Worm (Caenorhabditis elegans) whole organism, L4 larva: ENCODE results near the gene Y41C4A.6.

Experiments
- D1046.2 ChIP-seq: fragments of 200-800 bp; sonication (Bioruptor generic); IDR thresholded peaks from 2 replicates; pipeline ENCODE4 v1.3.6; 2022; ENCODE audit warnings: missing genetic modification characterization, missing compliant biosample characterization
- F49E8.2 ChIP-seq: sonication (generic microtip); optimal IDR thresholded peaks from 2 replicates; lab custom pipeline; 2016; ENCODE audit warnings: missing compliant biosample characterization, mild to moderate bottlenecking, missing genetic modification characterization, borderline replicate concordance
- R02D3.7 ChIP-seq: fragments of 150-350 bp; sonication (generic microtip); optimal IDR thresholded peaks from 3 replicates; lab custom pipeline; 2014; ENCODE audit warnings: missing biosample characterization, missing genetic modification characterization
- T20F7.1 ChIP-seq: fragments of 200-800 bp; sonication (Bioruptor generic); optimal IDR thresholded peaks from 2 replicates; lab custom pipeline; 2018; ENCODE audit warnings: mild to moderate bottlenecking, missing genetic modification characterization, missing compliant biosample characterization
- Y105C5A.15 ChIP-seq: fragments of 200-800 bp; sonication (Bioruptor generic); IDR thresholded peaks from 2 replicates; pipeline ENCODE4 v1.3.6; 2022; ENCODE audit warnings: missing genetic modification characterization, missing compliant biosample characterization
- Y48G9A.11 ChIP-seq: fragments of 200-800 bp; sonication (Bioruptor generic); IDR thresholded peaks from 2 replicates; pipeline ENCODE4 v1.3.6; 2022; ENCODE audit warnings: missing genetic modification reagents, missing genetic modification characterization, missing compliant biosample characterization
- Y5F2A.4 ChIP-seq: fragments of 200-800 bp; sonication (Bioruptor generic); optimal IDR thresholded peaks from 2 replicates; lab custom pipeline; 2018; ENCODE audit warnings: mild to moderate bottlenecking, missing genetic modification characterization, missing compliant biosample characterization
- attf-4 ChIP-seq: sonication (generic microtip); optimal IDR thresholded peaks from 3 replicates; lab custom pipeline; 2017; ENCODE audit warnings: missing biosample characterization, missing genetic modification characterization
- ceh-20 ChIP-seq: fragments of 200-800 bp; sonication (Bioruptor generic); IDR thresholded peaks from 2 replicates; pipeline ENCODE4 v1.3.6; 2022; ENCODE audit warnings: missing genetic modification reagents, missing genetic modification characterization, missing compliant biosample characterization
- ceh-32 ChIP-seq: sonication (generic microtip); optimal IDR thresholded peaks from 2 replicates; lab custom pipeline; 2016; ENCODE audit warnings: mild to moderate bottlenecking, missing genetic modification characterization, missing compliant biosample characterization; ENCODE audit not compliant: poor library complexity
- ceh-44 ChIP-seq: fragments of 200-800 bp; sonication (Bioruptor generic); IDR thresholded peaks from 2 replicates; pipeline ENCODE4 v1.3.6; 2022; ENCODE audit warnings: missing genetic modification reagents, missing genetic modification characterization, missing compliant biosample characterization
- ceh-82 ChIP-seq: sonication (generic microtip); optimal IDR thresholded peaks from 2 replicates; lab custom pipeline; 2017; ENCODE audit warnings: missing biosample characterization, missing genetic modification characterization
- cey-2 ChIP-seq: sonication (generic microtip); optimal IDR thresholded peaks from 3 replicates; lab custom pipeline; 2017; ENCODE audit warnings: missing genetic modification characterization, mild to moderate bottlenecking, missing compliant biosample characterization, antibody characterized with exemption, borderline replicate concordance; ENCODE audit not compliant: insufficient read depth
- daf-12 ChIP-seq: fragments of 150-350 bp; optimal IDR thresholded peaks from 2 replicates; lab custom pipeline; 2014; ENCODE audit warnings: missing biosample characterization, missing genetic modification reagents, missing genetic modification characterization
- daf-19 ChIP-seq: fragments of 200-800 bp; sonication (Bioruptor generic); conservative IDR thresholded peaks from 2 replicates; pipeline ENCODE4 v1.3.6; 2022; ENCODE audit warnings: missing genetic modification characterization, missing compliant biosample characterization
- daf-8 ChIP-seq: fragments of 200-800 bp; sonication (Bioruptor generic); IDR thresholded peaks from 2 replicates; pipeline ENCODE4 v1.3.6; 2022; ENCODE audit warnings: missing genetic modification characterization, missing compliant biosample characterization
- dpl-1 ChIP-seq: fragments of 150-350 bp; optimal IDR thresholded peaks from 2 replicates; lab custom pipeline; 2014; ENCODE audit warnings: missing biosample characterization, missing genetic modification reagents, missing genetic modification characterization
- dve-1 ChIP-seq: sonication (generic microtip); optimal IDR thresholded peaks from 2 replicates; lab custom pipeline; 2017; ENCODE audit warnings: antibody characterized with exemption, mild to moderate bottlenecking, missing genetic modification characterization, missing compliant biosample characterization; ENCODE audit not compliant: insufficient read depth
- egl-27 ChIP-seq: sonication (generic microtip); optimal IDR thresholded peaks from 3 replicates; lab custom pipeline; 2017; ENCODE audit warnings: missing biosample characterization, missing genetic modification reagents, missing genetic modification characterization
- egl-43 ChIP-seq: fragments of 200-800 bp; sonication (Bioruptor generic); IDR thresholded peaks from 2 replicates; pipeline ENCODE4 v1.3.6; 2022; ENCODE audit warnings: missing genetic modification reagents, missing genetic modification characterization, missing compliant biosample characterization
- fos-1 ChIP-seq: fragments of 150-350 bp; optimal IDR thresholded peaks from 2 replicates; lab custom pipeline; 2014; ENCODE audit warnings: missing biosample characterization, missing genetic modification characterization
- hif-1 ChIP-seq, 2 experiments: sonication (generic microtip); optimal IDR thresholded peaks; 2 replicates each; lab custom pipeline; 2016 to 2017; ENCODE audit warnings: missing compliant biosample characterization in 2 of 2, missing genetic modification characterization in 2 of 2, missing genetic modification reagents in 2 of 2, missing genotype in 2 of 2, mild to moderate bottlenecking in 1 of 2
- hmg-1.1 ChIP-seq: fragments of 200-800 bp; sonication (Bioruptor generic); IDR thresholded peaks from 2 replicates; pipeline ENCODE4 v1.3.6; 2022; ENCODE audit warnings: missing genetic modification reagents, missing genetic modification characterization, missing compliant biosample characterization
- lim-7 ChIP-seq: fragments of 200-800 bp; sonication (Bioruptor generic); IDR thresholded peaks from 2 replicates; pipeline ENCODE4 v1.3.6; 2022; ENCODE audit warnings: missing genetic modification characterization, missing compliant biosample characterization
- lir-3 ChIP-seq: sonication (generic microtip); optimal IDR thresholded peaks from 2 replicates; lab custom pipeline; 2016; ENCODE audit warnings: mild to moderate bottlenecking, missing genetic modification characterization, missing compliant biosample characterization
- madf-5 ChIP-seq, 2 experiments: fragments of 200-800 bp; sonication (Bioruptor generic); IDR thresholded peaks; 2 replicates each; pipeline ENCODE4 v1.3.6; 2022; ENCODE audit warnings: missing compliant biosample characterization in 2 of 2, missing genetic modification characterization in 2 of 2
- madf-9 ChIP-seq: fragments of 200-800 bp; sonication (Bioruptor generic); conservative IDR thresholded peaks from 2 replicates; pipeline ENCODE4 v1.3.6; 2022; ENCODE audit warnings: missing genetic modification reagents, missing genetic modification characterization, missing compliant biosample characterization
- mdl-1 ChIP-seq, 2 experiments: fragments of 150-350 bp in 1 of 2; sonication (generic microtip) in 1 of 2; optimal IDR thresholded peaks; 2 replicates each; lab custom pipeline; 2014 to 2017; ENCODE audit warnings: missing biosample characterization in 2 of 2, missing genetic modification characterization in 2 of 2
- mep-1 ChIP-seq: fragments of 150-350 bp; sonication (generic microtip); optimal IDR thresholded peaks from 3 replicates; lab custom pipeline; 2014; ENCODE audit warnings: missing biosample characterization, missing genetic modification characterization
- mxl-2 ChIP-seq: fragments of 200-800 bp; sonication (Bioruptor generic); conservative IDR thresholded peaks from 2 replicates; pipeline ENCODE4 v1.3.6; 2022; ENCODE audit warnings: missing genetic modification reagents, missing genetic modification characterization, missing compliant biosample characterization
- nhr-11 ChIP-seq: fragments of 150-350 bp; optimal IDR thresholded peaks from 2 replicates; lab custom pipeline; 2014; ENCODE audit warnings: missing biosample characterization, missing genetic modification characterization
- nhr-25 ChIP-seq: sonication (generic microtip); optimal IDR thresholded peaks from 2 replicates; lab custom pipeline; 2017; ENCODE audit warnings: missing genetic modification characterization, mild to moderate bottlenecking, missing compliant biosample characterization, antibody characterized with exemption, moderate library complexity, borderline replicate concordance; ENCODE audit not compliant: insufficient read depth
- nhr-28 ChIP-seq: fragments of 150-350 bp; optimal IDR thresholded peaks from 2 replicates; lab custom pipeline; 2014; ENCODE audit warnings: missing biosample characterization, missing genetic modification characterization
- nhr-42 ChIP-seq: fragments of 200-800 bp; sonication (Bioruptor generic); IDR thresholded peaks from 2 replicates; pipeline ENCODE4 v1.3.6; 2022; ENCODE audit warnings: missing genetic modification characterization, missing compliant biosample characterization
- nhr-6 ChIP-seq: fragments of 150-350 bp; optimal IDR thresholded peaks from 2 replicates; lab custom pipeline; 2014; ENCODE audit warnings: missing biosample characterization, missing genetic modification characterization
- nhr-76 ChIP-seq: fragments of 150-350 bp; optimal IDR thresholded peaks from 2 replicates; lab custom pipeline; 2014; ENCODE audit warnings: missing biosample characterization, missing genetic modification characterization
- nhr-77 ChIP-seq: fragments of 150-350 bp; optimal IDR thresholded peaks from 2 replicates; lab custom pipeline; 2014; ENCODE audit warnings: missing biosample characterization, missing genetic modification characterization
- pha-4 ChIP-seq, 2 experiments: fragments of 150-350 bp in 1 of 2; fragments of 200-800 bp in 1 of 2; sonication (Bioruptor generic) in 1 of 2; IDR thresholded peaks in 1 of 2; optimal IDR thresholded peaks in 1 of 2; 2 replicates each; pipeline versions ENCODE4 v1.3.6 to Lab custom; 2014 to 2022; ENCODE audit warnings: missing genetic modification characterization in 2 of 2, missing genetic modification reagents in 2 of 2, missing biosample characterization in 1 of 2, missing compliant biosample characterization in 1 of 2
- rbr-2 ChIP-seq: sonication (generic microtip); optimal IDR thresholded peaks from 2 replicates; lab custom pipeline; 2016; ENCODE audit warnings: missing genotype, missing genetic modification characterization, missing compliant biosample characterization
- saeg-2 ChIP-seq: fragments of 200-800 bp; sonication (Bioruptor generic); IDR thresholded peaks from 2 replicates; pipeline ENCODE4 v1.3.6; 2022; ENCODE audit warnings: missing genetic modification reagents, missing genetic modification characterization, missing compliant biosample characterization
- sdz-12 ChIP-seq: fragments of 200-800 bp; sonication (Bioruptor generic); optimal IDR thresholded peaks from 2 replicates; lab custom pipeline; 2018; ENCODE audit warnings: mild to moderate bottlenecking, missing genetic modification characterization, missing compliant biosample characterization
- snpc-1.2 ChIP-seq: fragments of 200-800 bp; sonication (Bioruptor generic); IDR thresholded peaks from 2 replicates; pipeline ENCODE4 v1.3.6; 2022; ENCODE audit warnings: missing genetic modification reagents, missing genetic modification characterization, missing compliant biosample characterization
- snpc-4 ChIP-seq: fragments of 150-350 bp; optimal IDR thresholded peaks from 2 replicates; lab custom pipeline; 2014; ENCODE audit warnings: missing biosample characterization, missing genetic modification characterization
- spr-3 ChIP-seq: fragments of 200-800 bp; sonication (Bioruptor generic); optimal IDR thresholded peaks from 2 replicates; lab custom pipeline; 2018; ENCODE audit warnings: mild to moderate bottlenecking, missing genetic modification characterization, missing compliant biosample characterization
- tag-97 ChIP-seq: fragments of 200-800 bp; sonication (Bioruptor generic); IDR thresholded peaks from 2 replicates; pipeline ENCODE4 v1.3.6; 2022; ENCODE audit warnings: missing genetic modification characterization, missing compliant biosample characterization
- unc-39 ChIP-seq: sonication (generic microtip); optimal IDR thresholded peaks from 2 replicates; lab custom pipeline; 2017; ENCODE audit warnings: missing biosample characterization, missing genetic modification characterization
- zag-1 ChIP-seq: fragments of 150-350 bp; optimal IDR thresholded peaks from 2 replicates; lab custom pipeline; 2014; ENCODE audit warnings: missing biosample characterization, missing genetic modification characterization
- zfp-3 ChIP-seq: fragments of 200-800 bp; sonication (Bioruptor generic); conservative IDR thresholded peaks from 2 replicates; pipeline ENCODE4 v1.3.6; 2022; ENCODE audit warnings: missing genetic modification reagents, missing genetic modification characterization, missing compliant biosample characterization
- zip-11 ChIP-seq: fragments of 200-800 bp; sonication (Bioruptor generic); IDR thresholded peaks from 2 replicates; pipeline ENCODE4 v1.3.6; 2022; ENCODE audit warnings: missing genetic modification characterization, missing compliant biosample characterization
- zip-2 ChIP-seq: fragments of 150-350 bp; optimal IDR thresholded peaks from 2 replicates; lab custom pipeline; 2014; ENCODE audit warnings: missing biosample characterization, missing genetic modification characterization
- ztf-11 ChIP-seq: fragments of 150-350 bp; optimal IDR thresholded peaks from 2 replicates; lab custom pipeline; 2014; ENCODE audit warnings: missing biosample characterization, missing genetic modification characterization

Gene Y41C4A.6

ce11 chrIII:11746718-11747117 lies 50.3 kb downstream of the Y41C4A.6 start, which contains the start of gene mrt-2 (continued):
- no peak for TF ChIP-seq egl-43
- TF ChIP-seq zfp-3 (GFP tag; lab: Robert Waterston, UW), result no peak
- TF ChIP-seq egl-27 (tag; lab: Kevin White, UChicago), result no peak
- no peak for TF ChIP-seq daf-8
- no peak for TF ChIP-seq zip-2 (tag; lab: Kevin White, UChicago)
- no peak for TF ChIP-seq ceh-82 (tag; lab: Kevin White, UChicago)
- no peak for TF ChIP-seq Y105C5A.15 (GFP tag; lab: Robert Waterston, UW)
- TF ChIP-seq ceh-20 (GFP tag; lab: Robert Waterston, UW), result 0 out of 2 replicates have a peak, but pooled peaks have one; percentile 17
- no peak for TF ChIP-seq hmg-1.1 (GFP tag; lab: Robert Waterston, UW)
- TF ChIP-seq spr-3, result no peak
- no peak for TF ChIP-seq unc-39 (tag; lab: Kevin White, UChicago)
- TF ChIP-seq nhr-77 (tag; lab: Kevin White, UChicago), result no peak
- TF ChIP-seq nhr-42, result no peak; the same call in 1 of the 2 replicates
- TF ChIP-seq saeg-2 (GFP tag; lab: Robert Waterston, UW), result no peak
- no peak for TF ChIP-seq Y5F2A.4
- TF ChIP-seq ceh-32 (tag; lab: Kevin White, UChicago), result no peak
- TF ChIP-seq sdz-12 (GFP tag; lab: Kevin White, UChicago), result peak; percentile 4
- peak; percentile 48 for TF ChIP-seq rbr-2 (tag; lab: Kevin White, UChicago)
- TF ChIP-seq dpl-1 (GFP tag; lab: Kevin White, UChicago), result peak; percentile 97
- TF ChIP-seq hif-1 (tag; optimal IDR thresholded peaks at IDR 0.05; lab: Kevin White, UChicago), result peak in 1 of 2 experiments; percentile 93
- TF ChIP-seq pha-4 (GFP tag; IDR thresholded peaks at IDR 0.05; lab: Robert Waterston, UW), result 0 out of 2 replicates have a peak, but pooled peaks have one; percentile 60
- TF ChIP-seq pha-4 (tag; optimal IDR thresholded peaks at IDR 0.05; lab: Kevin White, UChicago), result peak; percentile 16
- no peak for TF ChIP-seq nhr-76 (tag; lab: Kevin White, UChicago)
- TF ChIP-seq madf-5 (GFP tag; IDR thresholded peaks at IDR 0.05; lab: Robert Waterston, UW), result no peak
- TF ChIP-seq fos-1 (tag; lab: Kevin White, UChicago), result no peak
- TF ChIP-seq ceh-44 (GFP tag; lab: Robert Waterston, UW), result 0 out of 2 replicates have a peak, but pooled peaks have one; percentile 2
- no peak for TF ChIP-seq D1046.2 (GFP tag; lab: Robert Waterston, UW)
- TF ChIP-seq mxl-2 (GFP tag; lab: Robert Waterston, UW), result no peak
- TF ChIP-seq mdl-1 (tag; optimal IDR thresholded peaks at IDR 0.05; lab: Kevin White, UChicago), result no peak
- peak; percentile 24 for TF ChIP-seq nhr-28 (tag; lab: Kevin White, UChicago)
- TF ChIP-seq mep-1 (tag; lab: Kevin White, UChicago), result peak; percentile 76
- TF ChIP-seq cey-2 (tag; lab: Kevin White, UChicago), result no peak
- TF ChIP-seq daf-12 (tag; lab: Kevin White, UChicago), result no peak
- no peak for TF ChIP-seq nhr-11
- no peak for TF ChIP-seq F49E8.2
- TF ChIP-seq lim-7 (GFP tag; lab: Robert Waterston, UW), result no peak
- TF ChIP-seq R02D3.7 (tag; lab: Kevin White, UChicago), result no peak
- TF ChIP-seq nhr-25 (tag; lab: Kevin White, UChicago), result peak; percentile 16
- no peak for TF ChIP-seq T20F7.1 (GFP tag; lab: Kevin White, UChicago)
- TF ChIP-seq ztf-11 (tag; lab: Kevin White, UChicago), result no peak
- TF ChIP-seq nhr-6 (tag; lab: Kevin White, UChicago), result peak; percentile 70
- TF ChIP-seq Y48G9A.11, result no peak; the same call in 1 of the 2 replicates
- no peak for TF ChIP-seq madf-9 (GFP tag; lab: Robert Waterston, UW)
- TF ChIP-seq lir-3 (tag; lab: Kevin White, UChicago), result no peak
- no peak for TF ChIP-seq snpc-1.2 (GFP tag; lab: Robert Waterston, UW)
- TF ChIP-seq daf-19 (GFP tag; lab: Robert Waterston, UW), result no peak
- no peak for TF ChIP-seq zag-1
- no peak for TF ChIP-seq tag-97 (GFP tag; lab: Robert Waterston, UW)
- TF ChIP-seq zip-11, result no peak
- no peak for TF ChIP-seq attf-4 (tag; lab: Kevin White, UChicago)
- no peak for TF ChIP-seq snpc-4 (tag; lab: Kevin White, UChicago)
- peak; percentile 64 for TF ChIP-seq dve-1 (tag; lab: Kevin White, UChicago)
